Worm (Caenorhabditis elegans): ENCODE results near the gene str-79.

- TF ChIP-seq vab-15 (tag; optimal IDR thresholded peaks at IDR 0.05) (no peak), grh-1 (GFP tag; IDR thresholded peaks at IDR 0.05) (no peak), Y116A8C.19 (tag; optimal IDR thresholded peaks at IDR 0.05; ENCODE audit: borderline replicate concordance) (no peak), lin-13 (GFP tag; optimal IDR thresholded peaks at IDR 0.05) (no peak), ceh-82 (tag; optimal IDR thresholded peaks at IDR 0.05) (no peak), pqm-1 (tag; optimal IDR thresholded peaks at IDR 0.05) (no peak), nhr-90 (tag; optimal IDR thresholded peaks at IDR 0.05; ENCODE audit: poor library complexity) (no peak), unc-62 (GFP tag; optimal IDR thresholded peaks at IDR 0.05) (no peak), lir-3 (tag; optimal IDR thresholded peaks at IDR 0.05; ENCODE audit: poor library complexity) (no peak)
These were observed 29.8 kb upstream of the str-79 start, which contains the start of gene Y59E1A.4 for ce11 chrX:1939887-1940286.
